Worm (Caenorhabditis elegans) whole organism, L4 larva: ENCODE data around the gene rgs-2.

Source experiments
- R02D3.7 ChIP-seq: fragments of 150-350 bp; sonication (generic microtip); optimal IDR thresholded peaks from 3 replicates; lab custom pipeline; 2014; ENCODE audit warnings: missing biosample characterization, missing genetic modification characterization
- aly-2 ChIP-seq: sonication (generic microtip); optimal IDR thresholded peaks from 2 replicates; lab custom pipeline; 2018; ENCODE audit warnings: missing biosample characterization, missing genetic modification characterization
- ces-1 ChIP-seq: fragments of 150-350 bp; sonication (generic microtip); optimal IDR thresholded peaks from 4 replicates; lab custom pipeline; 2014; ENCODE audit warnings: missing biosample characterization, missing genetic modification reagents, missing genetic modification characterization
- dve-1 ChIP-seq: sonication (generic microtip); optimal IDR thresholded peaks from 2 replicates; lab custom pipeline; 2017; ENCODE audit warnings: antibody characterized with exemption, mild to moderate bottlenecking, missing genetic modification characterization, missing compliant biosample characterization; ENCODE audit not compliant: insufficient read depth
- lin-1 ChIP-seq: fragments of 200-800 bp; sonication (Bioruptor generic); IDR thresholded peaks from 2 replicates; pipeline ENCODE4 v1.3.6; 2022; ENCODE audit warnings: missing genetic modification reagents, missing genetic modification characterization, missing compliant biosample characterization
- lin-13 ChIP-seq: fragments of 150-350 bp; optimal IDR thresholded peaks from 2 replicates; lab custom pipeline; 2014; ENCODE audit warnings: missing biosample characterization, missing genetic modification reagents, missing genetic modification characterization
- tra-1 ChIP-seq: fragments of 200-800 bp; sonication (Bioruptor generic); IDR thresholded peaks from 2 replicates; pipeline ENCODE4 v1.3.6; 2022; ENCODE audit warnings: missing genetic modification reagents, missing genetic modification characterization, missing compliant biosample characterization
- unc-62 ChIP-seq, 3 experiments: fragments of 150-350 bp in 1 of 3; sonication (generic microtip); optimal IDR thresholded peaks in 2 of 3; peaks in 1 of 3; 1 replicate in 1 of 3; 2 replicates in 2 of 3; lab custom pipeline; 2014 to 2017; ENCODE audit warnings: missing biosample characterization in 3 of 3, missing genetic modification characterization in 3 of 3, missing genetic modification reagents in 3 of 3, missing genotype in 1 of 3

- no peak for TF ChIP-seq ces-1 (GFP tag; lab: Kevin White, UChicago)
- no peak for TF ChIP-seq tra-1 (GFP tag; lab: Robert Waterston, UW)
- TF ChIP-seq lin-1 (GFP tag; lab: Robert Waterston, UW) = no peak
- no peak for TF ChIP-seq lin-13
- no peak for TF ChIP-seq aly-2 (tag; lab: Kevin White, UChicago)
- TF ChIP-seq unc-62 (GFP tag; optimal IDR thresholded peaks at IDR 0.05 in 1 of 2; lab: Kevin White, UChicago) = no peak
- no peak for TF ChIP-seq unc-62 (tag; optimal IDR thresholded peaks at IDR 0.05; lab: Kevin White, UChicago)
- no peak for TF ChIP-seq dve-1 (tag; lab: Kevin White, UChicago)
- TF ChIP-seq R02D3.7 = no peak
Observed at ce11 chrX:12721429-12721828, 9.0 kb downstream of the rgs-2 start.
